Worm (Caenorhabditis elegans): ENCODE data around the gene ztf-22.
"Not testable (repeated sequence)": the region's sequence is repeated elsewhere in the genome, so short reads cannot be mapped to it uniquely, and the experiment has no call there.

Gene ztf-22

DNA sequence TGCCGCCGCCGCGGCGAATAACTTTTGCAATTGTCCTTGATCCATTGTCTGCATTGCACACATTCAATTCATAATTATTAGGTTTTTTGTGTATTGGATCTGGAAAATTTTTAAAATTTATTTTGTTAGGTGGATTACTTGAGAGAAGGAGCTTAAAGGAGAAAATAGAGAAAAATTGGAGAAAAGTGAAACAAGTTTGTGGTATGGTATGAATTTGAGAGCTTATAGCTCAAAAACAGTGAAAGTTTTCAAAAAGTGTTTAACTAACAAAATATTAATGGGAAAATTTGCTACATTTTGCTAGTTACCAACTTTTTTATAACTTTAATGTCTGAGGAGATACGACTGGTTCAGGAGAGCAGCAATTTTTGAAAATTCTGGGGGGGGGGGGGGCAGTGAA, at the start of gene ztf-22:
Gene ztf-22, minus strand, starts transcription at position 101 of the 400 bp plus-strand sequence.
- TF ChIP-seq dao-5 (tag; optimal IDR thresholded peaks at IDR 0.05), result no peak
- no peak for TF ChIP-seq him-1 (tag; optimal IDR thresholded peaks at IDR 0.05)
- no peak for TF ChIP-seq W03F9.2 (tag; optimal IDR thresholded peaks at IDR 0.05)

DNA sequence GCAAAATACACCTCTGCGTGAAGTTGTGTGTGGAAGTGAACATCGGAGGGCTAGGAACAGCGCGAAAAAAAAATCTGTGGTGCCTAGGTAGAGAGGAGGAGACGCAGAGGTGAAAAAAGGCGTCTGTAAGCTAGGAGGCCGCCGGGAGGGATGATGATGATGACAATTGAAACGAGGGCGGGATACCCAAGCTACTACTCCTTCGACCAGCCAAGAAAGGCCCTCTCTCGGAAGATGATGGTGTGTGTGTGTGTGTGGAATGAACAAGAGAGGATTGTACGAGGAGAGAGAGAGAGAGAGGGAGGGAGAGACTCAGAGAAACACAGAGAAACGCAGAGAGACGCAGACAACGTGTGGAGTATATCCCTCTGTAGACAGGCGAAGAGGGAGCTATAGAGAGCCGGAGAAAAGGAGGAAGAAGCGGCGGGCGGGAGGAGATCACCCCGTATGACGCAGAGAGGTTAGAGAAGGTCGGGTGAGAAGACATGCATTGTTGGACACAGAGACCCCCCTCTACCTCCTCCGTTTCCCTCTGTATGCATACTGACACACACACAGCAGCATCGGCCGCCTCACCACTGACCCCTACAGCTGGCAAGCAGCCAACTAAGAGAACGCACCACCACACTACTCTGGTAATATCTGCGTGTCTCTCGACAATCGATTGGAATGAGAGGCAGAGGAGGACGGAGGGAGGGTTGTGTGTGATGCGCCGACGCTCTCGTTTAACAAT, 49.5 kb upstream of the ztf-22 start:
- TF ChIP-seq W03F9.2 (tag; optimal IDR thresholded peaks at IDR 0.05), result peak; percentile 13
- TF ChIP-seq him-1 (tag; optimal IDR thresholded peaks at IDR 0.05), result peak; percentile 91
- no peak for TF ChIP-seq dao-5 (tag; optimal IDR thresholded peaks at IDR 0.05)

- no peak for TF ChIP-seq W03F9.2 (tag; optimal IDR thresholded peaks at IDR 0.05)
- TF ChIP-seq him-1 (tag; optimal IDR thresholded peaks at IDR 0.05), result no peak
- no peak for TF ChIP-seq dao-5 (tag; optimal IDR thresholded peaks at IDR 0.05)
Measured at ce11 chrII:13333103-13333764, 47.6 kb upstream of the ztf-22 start.

DNA sequence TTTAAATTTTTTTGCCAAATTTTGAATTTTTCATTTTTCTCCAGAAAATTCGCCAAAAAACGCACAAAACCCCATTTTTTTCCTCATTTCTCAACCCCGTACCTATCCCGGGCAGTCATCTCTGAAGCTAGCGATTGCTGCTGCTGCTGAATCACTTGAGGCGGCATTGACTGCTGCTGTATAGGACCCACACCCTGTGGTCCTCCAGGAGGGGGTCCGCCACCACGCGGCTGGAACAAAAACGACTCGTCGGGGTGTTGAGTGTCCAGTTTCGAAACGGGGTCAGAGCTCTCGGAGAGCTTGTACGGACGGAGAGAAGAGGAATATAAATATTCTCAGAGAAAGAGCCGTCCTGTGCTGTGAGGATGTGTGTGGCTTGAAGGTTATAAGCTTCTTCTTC, 44.7 kb upstream of the ztf-22 start, which contains the start of gene sam-10:
Gene sam-10, minus strand, starts transcription at position 167 of the 400 bp plus-strand sequence.
- TF ChIP-seq W03F9.2 (tag; optimal IDR thresholded peaks at IDR 0.05) (no peak), him-1 (tag; optimal IDR thresholded peaks at IDR 0.05) (no peak), dao-5 (tag; optimal IDR thresholded peaks at IDR 0.05) (no peak)

- TF ChIP-seq dao-5 (tag; optimal IDR thresholded peaks at IDR 0.05) (no peak), W03F9.2 (tag; optimal IDR thresholded peaks at IDR 0.05) (no peak), him-1 (tag; optimal IDR thresholded peaks at IDR 0.05) (no peak)
Measured at ce11 chrII:13326478-13326877, 40.8 kb upstream of the ztf-22 start.

DNA sequence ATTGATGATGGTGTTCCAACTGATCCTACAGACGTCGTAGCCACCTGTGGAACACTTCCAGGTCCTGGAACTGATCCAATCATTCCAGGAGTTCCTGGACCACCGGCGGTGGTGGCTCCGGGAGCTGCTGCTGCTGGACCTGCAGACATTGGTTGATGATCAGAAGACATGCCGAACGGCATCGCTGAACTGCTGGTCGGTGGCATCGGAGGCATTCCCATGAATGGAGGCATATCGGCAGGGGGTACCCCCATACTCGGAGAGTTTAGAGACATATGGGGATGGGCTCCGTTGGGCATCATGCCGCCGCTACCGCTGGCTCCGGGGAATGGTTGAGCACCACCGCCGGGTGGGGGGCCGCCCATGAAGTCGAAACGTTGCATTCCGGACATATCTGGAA, 39.7 kb upstream of the ztf-22 start:
- TF ChIP-seq W03F9.2 (tag; optimal IDR thresholded peaks at IDR 0.05) (no peak), him-1 (tag; optimal IDR thresholded peaks at IDR 0.05) (no peak), dao-5 (tag; optimal IDR thresholded peaks at IDR 0.05) (no peak)

DNA sequence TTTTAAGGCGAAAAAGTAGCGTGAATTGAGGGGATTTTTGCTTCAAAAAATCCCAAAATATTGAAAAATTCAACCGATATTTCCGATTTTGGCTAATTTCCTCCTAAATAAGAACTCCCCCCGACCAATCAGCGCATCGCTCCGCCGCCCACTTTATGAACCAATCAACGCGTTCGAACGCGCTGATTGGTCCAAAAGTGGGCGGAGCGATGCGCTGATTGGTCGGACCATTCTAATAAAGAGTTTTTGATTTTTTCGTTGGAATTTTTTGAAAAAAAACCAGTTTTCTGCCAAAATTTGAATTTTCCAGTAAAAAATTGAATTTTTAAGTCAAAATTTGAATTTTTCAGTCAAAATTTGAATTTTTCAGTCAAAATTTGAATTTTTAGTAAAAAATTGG, 35.6 kb upstream of the ztf-22 start:
- TF ChIP-seq him-1 (tag; optimal IDR thresholded peaks at IDR 0.05) (no peak), dao-5 (tag; optimal IDR thresholded peaks at IDR 0.05) (no peak), W03F9.2 (tag; optimal IDR thresholded peaks at IDR 0.05) (no peak)

- TF ChIP-seq dao-5 (tag; optimal IDR thresholded peaks at IDR 0.05) (no peak), him-1 (tag; optimal IDR thresholded peaks at IDR 0.05) (no peak), W03F9.2 (tag; optimal IDR thresholded peaks at IDR 0.05) (no peak)
Measured at ce11 chrII:13320811-13321210, 35.2 kb upstream of the ztf-22 start, which contains the start of gene mac-1. TSS of gene mac-1 (minus strand) at chrII:13320911.

- TF ChIP-seq dao-5 (tag; optimal IDR thresholded peaks at IDR 0.05) (no peak), W03F9.2 (tag; optimal IDR thresholded peaks at IDR 0.05) (no peak), him-1 (tag; optimal IDR thresholded peaks at IDR 0.05) (no peak)
Measured at ce11 chrII:13316630-13317029, 31.0 kb upstream of the ztf-22 start.

DNA sequence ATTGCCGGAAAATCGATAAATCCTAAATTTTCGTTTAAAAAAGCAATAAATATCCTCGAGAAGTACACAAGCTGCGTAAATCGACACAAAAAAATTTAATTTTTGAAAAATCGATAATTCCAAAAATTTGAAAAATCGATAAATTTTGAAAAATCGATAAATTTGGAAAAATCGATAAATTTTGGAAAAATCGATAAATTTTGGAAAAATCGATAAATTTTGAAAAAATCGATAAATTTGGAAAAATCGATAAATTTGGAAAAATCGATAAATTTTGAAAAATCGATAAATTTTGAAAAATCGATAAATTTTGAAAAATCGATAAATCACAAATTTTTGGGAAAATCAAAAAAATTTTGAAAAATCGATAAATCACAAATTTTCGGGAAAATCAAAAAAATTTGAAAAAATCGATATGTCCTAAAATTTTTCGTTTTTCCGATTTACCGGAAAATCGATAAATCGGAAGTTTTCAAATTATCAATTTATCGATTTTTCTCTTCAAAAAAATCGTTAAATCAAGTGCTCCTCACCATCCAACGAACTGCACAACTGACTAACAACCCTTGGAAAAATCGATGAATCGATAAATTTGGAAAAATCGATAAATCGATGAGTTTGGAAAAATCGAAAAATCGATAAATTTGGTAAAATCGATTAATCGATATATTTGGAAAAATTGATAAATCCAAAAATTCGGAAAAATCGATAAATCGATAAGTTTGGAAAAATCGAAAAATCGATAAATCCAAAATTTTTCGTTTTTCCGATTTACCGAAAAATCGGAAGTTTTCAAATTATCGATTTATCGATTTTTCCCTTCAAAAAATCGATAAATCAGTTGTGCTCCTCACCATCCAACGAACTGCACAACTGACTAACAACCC, 30.3 kb upstream of the ztf-22 start:
- TF ChIP-seq W03F9.2 (tag; optimal IDR thresholded peaks at IDR 0.05) (no peak), dao-5 (tag; optimal IDR thresholded peaks at IDR 0.05) (no peak), him-1 (tag; optimal IDR thresholded peaks at IDR 0.05) (no peak)

DNA sequence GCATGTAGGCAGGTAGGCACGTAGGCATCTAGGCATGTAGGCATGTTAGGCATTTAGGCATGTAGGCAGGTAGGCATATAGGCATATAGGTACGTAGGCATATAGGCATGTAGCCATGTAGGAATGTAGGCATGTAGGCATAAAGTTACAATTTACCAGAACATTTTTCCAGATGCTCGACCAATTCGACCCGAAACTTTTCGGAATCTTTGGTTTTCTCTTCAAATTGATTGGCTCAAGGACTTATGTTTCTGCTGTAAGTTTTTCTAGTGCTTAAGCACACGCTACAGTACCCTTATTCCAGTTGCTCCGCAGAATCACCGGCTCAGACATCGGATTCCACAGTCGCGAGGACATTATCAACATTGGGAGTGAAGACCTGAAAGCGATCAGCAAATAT, 24.6 kb upstream of the ztf-22 start:
- TF ChIP-seq dao-5 (tag; optimal IDR thresholded peaks at IDR 0.05) (no peak), W03F9.2 (tag; optimal IDR thresholded peaks at IDR 0.05) (no peak), him-1 (tag; optimal IDR thresholded peaks at IDR 0.05) (no peak)

DNA sequence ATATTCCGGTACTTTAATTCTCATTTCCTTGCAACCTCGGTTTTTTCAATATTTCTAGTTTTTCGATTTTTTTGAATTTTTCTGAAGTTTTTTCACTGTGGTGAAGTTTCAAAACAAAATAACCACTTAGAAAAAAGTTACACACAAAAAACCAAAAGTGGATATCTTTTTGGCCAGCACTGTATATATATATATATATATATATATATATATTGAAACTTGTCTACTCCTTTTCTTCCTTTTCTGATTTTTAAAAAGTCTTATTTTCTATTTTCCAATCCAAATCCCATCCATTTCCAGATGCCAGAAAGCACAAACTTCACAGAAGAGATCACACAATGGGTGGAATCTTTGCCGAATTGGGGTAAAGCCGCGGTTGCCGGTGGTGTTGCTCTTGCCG, 23.4 kb upstream of the ztf-22 start, which contains the start of gene faxc-2:
Gene faxc-2, plus strand, starts transcription at position 301 of the 400 bp plus-strand sequence.
- not testable (repeated sequence) for TF ChIP-seq dao-5, W03F9.2, him-1 (tag; optimal IDR thresholded peaks at IDR 0.05)

DNA sequence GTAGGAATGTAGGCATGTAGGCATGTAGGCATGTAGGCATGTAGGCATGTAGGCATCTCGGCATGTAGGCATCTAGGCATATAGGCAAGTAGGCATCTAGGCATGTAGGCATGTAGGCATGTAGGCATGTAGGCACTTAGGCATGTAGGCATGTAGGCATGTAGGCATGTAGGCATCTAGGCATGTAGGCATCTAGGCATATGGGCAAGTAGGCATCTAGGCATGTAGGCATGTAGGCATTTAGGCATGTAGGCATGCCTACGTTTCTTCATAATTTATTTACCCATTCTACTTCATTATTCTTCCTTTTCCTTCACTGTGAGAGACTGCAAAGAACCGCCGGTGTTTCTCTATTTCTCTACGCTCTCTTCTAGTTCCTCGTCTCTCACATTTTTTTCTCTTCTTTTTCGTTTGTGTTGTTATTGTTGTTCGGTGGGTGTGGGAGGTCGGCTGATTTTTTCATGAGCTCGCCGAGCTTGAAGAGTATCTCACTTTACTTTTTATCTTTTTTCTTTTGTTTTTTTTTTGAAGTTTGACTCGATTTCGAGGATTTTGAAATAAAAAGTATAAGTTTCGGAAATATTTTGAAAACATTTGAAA, 18.8 kb upstream of the ztf-22 start:
- TF ChIP-seq him-1 (tag; optimal IDR thresholded peaks at IDR 0.05) (no peak), dao-5 (tag; optimal IDR thresholded peaks at IDR 0.05) (no peak), W03F9.2 (tag; optimal IDR thresholded peaks at IDR 0.05) (no peak)
